Worm (Caenorhabditis elegans) whole organism, midembryonic: ENCODE results near the gene Y43B11AR.1.

Experiments used
- T22C8.4 ChIP-seq: fragments of 200-800 bp; sonication (Bioruptor generic); IDR thresholded peaks from 2 replicates; pipeline ENCODE4 v1.3.6; 2022; ENCODE audit warnings: missing genetic modification characterization, missing compliant biosample characterization
- cog-1 ChIP-seq: sonication (generic microtip); optimal IDR thresholded peaks from 2 replicates; lab custom pipeline; 2016; ENCODE audit warnings: missing genetic modification characterization, missing compliant biosample characterization
- klf-2 ChIP-seq: fragments of 200-800 bp; sonication (Bioruptor generic); conservative IDR thresholded peaks from 2 replicates; pipeline ENCODE4 v1.3.6; 2022; ENCODE audit warnings: missing genetic modification reagents, missing genetic modification characterization, missing compliant biosample characterization
- med-1 ChIP-seq: sonication (generic microtip); optimal IDR thresholded peaks from 2 replicates; lab custom pipeline; 2017; ENCODE audit warnings: missing genetic modification characterization, mild to moderate bottlenecking, missing compliant biosample characterization, antibody characterized with exemption, missing genetic modification reagents; ENCODE audit not compliant: insufficient read depth
- tab-1 ChIP-seq: fragments of 200-800 bp; sonication (Bioruptor generic); IDR thresholded peaks from 2 replicates; pipeline ENCODE4 v1.3.6; 2022; ENCODE audit warnings: missing genetic modification characterization, missing compliant biosample characterization

DNA sequence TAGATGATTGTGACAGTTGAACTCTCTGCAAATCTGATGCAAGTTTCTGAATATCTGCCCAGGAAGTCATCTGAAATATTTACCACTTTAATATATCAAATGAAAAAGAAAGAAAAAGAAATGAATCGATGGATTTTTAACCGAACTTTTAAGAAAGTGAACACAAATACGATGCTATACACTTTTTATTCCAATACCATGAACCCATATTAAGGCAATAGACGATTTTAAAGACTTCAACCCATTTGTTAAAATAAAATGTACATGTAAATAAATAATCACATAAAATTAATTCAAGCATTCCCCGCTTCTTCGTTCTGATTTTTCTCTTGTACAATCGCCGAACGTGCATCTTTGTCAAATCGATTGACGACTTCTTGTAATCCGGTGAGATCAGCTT lies 44.5 kb upstream of the Y43B11AR.1 start, which contains the start of gene ufl-1:
- no peak for TF ChIP-seq T22C8.4 (GFP tag; lab: Robert Waterston, UW)
- TF ChIP-seq cog-1 (tag; lab: Kevin White, UChicago), result no peak
- TF ChIP-seq klf-2 (GFP tag; lab: Robert Waterston, UW), result no peak
- no peak for TF ChIP-seq tab-1
- TF ChIP-seq med-1 (GFP tag; lab: Kevin White, UChicago), result no peak
